Worm (Caenorhabditis elegans) whole organism, early embryonic: ENCODE data around the gene srv-5.

ENCODE experiments used
- B0310.2 ChIP-seq: sonication (generic microtip); optimal IDR thresholded peaks from 2 replicates; lab custom pipeline; 2016; ENCODE audit warnings: mild to moderate bottlenecking, missing genetic modification characterization, missing compliant biosample characterization
- hnd-1 ChIP-seq: sonication (generic microtip); optimal IDR thresholded peaks from 2 replicates; lab custom pipeline; 2016; ENCODE audit warnings: missing genetic modification characterization, missing compliant biosample characterization

- no peak for TF ChIP-seq hnd-1 (tag; lab: Kevin White, UChicago)
- no peak for TF ChIP-seq B0310.2 (tag; lab: Kevin White, UChicago)
These were observed 2.6 kb downstream of the srv-5 start, which contains the start of gene taf-11.1 for ce11 chrX:4254782-4255181.
